Worm (Caenorhabditis elegans) whole organism, L3 larva: ENCODE data around the gene M28.10.

Experiments used
- ZK546.5 ChIP-seq: sonication (generic microtip); optimal IDR thresholded peaks from 2 replicates; lab custom pipeline; 2017; ENCODE audit warnings: missing biosample characterization, missing genetic modification characterization
- elt-2 ChIP-seq: sonication (generic microtip); optimal IDR thresholded peaks from 2 replicates; lab custom pipeline; 2016; ENCODE audit warnings: missing genetic modification reagents, mild to moderate bottlenecking, missing genetic modification characterization, missing compliant biosample characterization
- lin-15B ChIP-seq: fragments of 150-350 bp; optimal IDR thresholded peaks from 2 replicates; lab custom pipeline; 2014; ENCODE audit warnings: missing biosample characterization, missing genetic modification characterization
- pqm-1 ChIP-seq: fragments of 150-350 bp; optimal IDR thresholded peaks from 2 replicates; lab custom pipeline; 2017; ENCODE audit warnings: missing biosample characterization, missing genetic modification characterization, inconsistent platforms

ce11 chrII:10627963-10628362, 19.4 kb upstream of the M28.10 start, which contains the start of gene M28.8:
- TF ChIP-seq elt-2 (tag; lab: Kevin White, UChicago) (no peak), pqm-1 (tag; lab: Kevin White, UChicago) (no peak), ZK546.5 (tag; lab: Kevin White, UChicago) (no peak), lin-15B (tag; lab: Kevin White, UChicago) (no peak)
